Worm (Caenorhabditis elegans) whole organism, young adult: ENCODE results near the gene gpa-5.

Experiments
- F37B4.10 ChIP-seq: fragments of 200-800 bp; sonication (Bioruptor generic); IDR thresholded peaks from 2 replicates; pipeline ENCODE4 v1.3.6; 2022; ENCODE audit warnings: missing genetic modification characterization, missing compliant biosample characterization
- Y53F4B.3 ChIP-seq: fragments of 200-800 bp; sonication (Bioruptor generic); IDR thresholded peaks from 2 replicates; pipeline ENCODE4 v1.3.6; 2022; ENCODE audit warnings: missing genetic modification reagents, missing genetic modification characterization, missing compliant biosample characterization
- nfya-1 ChIP-seq: sonication (generic microtip); optimal IDR thresholded peaks from 2 replicates; lab custom pipeline; 2017; ENCODE audit warnings: antibody characterized with exemption, missing compliant biosample characterization, missing genetic modification characterization, borderline replicate concordance; ENCODE audit not compliant: insufficient read depth
- snpc-1.3 ChIP-seq: sonication (generic microtip); optimal IDR thresholded peaks from 2 replicates; lab custom pipeline; 2017; ENCODE audit warnings: missing genetic modification characterization, mild to moderate bottlenecking, missing compliant biosample characterization, antibody characterized with exemption, moderate library complexity, missing genotype, missing genetic modification reagents; ENCODE audit not compliant: insufficient read depth

ce11 chrX:2113004-2113403, 7.9 kb downstream of the gpa-5 start, which contains the start of gene bus-5:
- TF ChIP-seq F37B4.10 (GFP tag; lab: Robert Waterston, UW) (no peak), Y53F4B.3 (no peak), nfya-1 (no peak), snpc-1.3 (tag; lab: Kevin White, UChicago) (no peak)
